Worm (Caenorhabditis elegans) whole organism, L1 larva: ENCODE measurements around the gene Y39A1A.18.
A peak's percentile ranks its signal among the peaks of the same experiment; 100 is the strongest.

Source experiments
- C16A3.4 ChIP-seq: fragments of 150-350 bp; optimal IDR thresholded peaks from 2 replicates; lab custom pipeline; 2014; ENCODE audit warnings: missing biosample characterization, missing genetic modification characterization
- C34B4.2 ChIP-seq: sonication (generic microtip); optimal IDR thresholded peaks from 2 replicates; lab custom pipeline; 2017; ENCODE audit warnings: mild to moderate bottlenecking, missing genetic modification characterization, missing compliant biosample characterization
- Y116A8C.19 ChIP-seq: sonication (generic microtip); optimal IDR thresholded peaks from 2 replicates; lab custom pipeline; 2016; ENCODE audit warnings: missing compliant biosample characterization, missing genetic modification characterization, borderline replicate concordance
- aha-1 ChIP-seq: fragments of 150-350 bp; optimal IDR thresholded peaks from 2 replicates; lab custom pipeline; 2014; ENCODE audit warnings: missing biosample characterization, missing genetic modification characterization
- alr-1 ChIP-seq: fragments of 200-800 bp; sonication (Bioruptor generic); optimal IDR thresholded peaks from 2 replicates; lab custom pipeline; 2018; ENCODE audit warnings: borderline replicate concordance, mild to moderate bottlenecking, missing genetic modification characterization, missing compliant biosample characterization
- blmp-1 ChIP-seq: fragments of 150-350 bp; optimal IDR thresholded peaks from 2 replicates; lab custom pipeline; 2014; ENCODE audit warnings: missing biosample characterization, missing genetic modification characterization
- ceh-63 ChIP-seq: fragments of 200-800 bp; sonication (Bioruptor generic); optimal IDR thresholded peaks from 2 replicates; lab custom pipeline; 2018; ENCODE audit warnings: mild to moderate bottlenecking, missing genetic modification characterization, missing compliant biosample characterization
- ceh-8 ChIP-seq: fragments of 200-800 bp; sonication (Bioruptor generic); optimal IDR thresholded peaks from 2 replicates; lab custom pipeline; 2018; ENCODE audit warnings: mild to moderate bottlenecking, missing genetic modification characterization, moderate library complexity, missing compliant biosample characterization
- ceh-82 ChIP-seq, 3 experiments: fragments of 150-350 bp in 1 of 3; sonication (generic microtip) in 2 of 3; optimal IDR thresholded peaks; 2 replicates each; lab custom pipeline; 2014 to 2017; ENCODE audit warnings: missing biosample characterization in 3 of 3, missing genetic modification characterization in 3 of 3
- ceh-88 ChIP-seq: fragments of 200-800 bp; sonication (Bioruptor generic); IDR thresholded peaks from 2 replicates; pipeline ENCODE4 v1.3.6; 2022; ENCODE audit warnings: missing genetic modification characterization, missing compliant biosample characterization
- ceh-90 ChIP-seq: sonication (generic microtip); optimal IDR thresholded peaks from 2 replicates; lab custom pipeline; 2016; ENCODE audit warnings: missing genetic modification characterization, missing compliant biosample characterization
- dpl-1 ChIP-seq, 3 experiments: fragments of 150-350 bp in 2 of 3; sonication (generic microtip) in 1 of 3; optimal IDR thresholded peaks; 2 replicates each; lab custom pipeline; 2014 to 2017; ENCODE audit warnings: missing biosample characterization in 3 of 3, missing genetic modification characterization in 3 of 3, missing genetic modification reagents in 3 of 3
- dsc-1 ChIP-seq: sonication (generic microtip); optimal IDR thresholded peaks from 2 replicates; lab custom pipeline; 2016; ENCODE audit warnings: mild to moderate bottlenecking, missing genetic modification characterization, missing compliant biosample characterization
- efl-1 ChIP-seq, 4 experiments: fragments of 150-350 bp; optimal IDR thresholded peaks in 3 of 4; peaks in 1 of 4; 1 replicate in 1 of 4; 2 replicates in 3 of 4; lab custom pipeline; 2014; ENCODE audit warnings: missing biosample characterization in 2 of 4, missing genetic modification characterization in 2 of 4, missing genetic modification reagents in 2 of 4
- elt-2 ChIP-seq: sonication (generic microtip); optimal IDR thresholded peaks from 2 replicates; lab custom pipeline; 2016; ENCODE audit warnings: missing genetic modification characterization, mild to moderate bottlenecking, inconsistent platforms, missing compliant biosample characterization, missing genetic modification reagents
- elt-3 ChIP-seq, 6 experiments: fragments of 150-350 bp in 1 of 6; sonication (generic microtip); optimal IDR thresholded peaks; 2 replicates each; lab custom pipeline; 2017 to 2018; ENCODE audit warnings: missing biosample characterization in 6 of 6, missing genetic modification characterization in 6 of 6, inconsistent platforms in 1 of 6
- fkh-8 ChIP-seq: sonication (generic microtip); optimal IDR thresholded peaks from 2 replicates; lab custom pipeline; 2016; ENCODE audit warnings: mild to moderate bottlenecking, missing genetic modification characterization, missing compliant biosample characterization
- fos-1 ChIP-seq: fragments of 150-350 bp; optimal IDR thresholded peaks from 2 replicates; lab custom pipeline; 2014; ENCODE audit warnings: missing biosample characterization, missing genetic modification characterization
- hlh-17 ChIP-seq: fragments of 200-800 bp; sonication (Bioruptor generic); optimal IDR thresholded peaks from 2 replicates; lab custom pipeline; 2018; ENCODE audit warnings: missing genetic modification characterization, mild to moderate bottlenecking, missing compliant biosample characterization, moderate library complexity, borderline replicate concordance
- hlh-4 ChIP-seq: sonication (generic microtip); optimal IDR thresholded peaks from 2 replicates; lab custom pipeline; 2016; ENCODE audit warnings: mild to moderate bottlenecking, missing genetic modification characterization, missing compliant biosample characterization
- irx-1 ChIP-seq: sonication (generic microtip); optimal IDR thresholded peaks from 2 replicates; lab custom pipeline; 2016; ENCODE audit warnings: missing genetic modification characterization, missing compliant biosample characterization
- lin-13 ChIP-seq: fragments of 150-350 bp; optimal IDR thresholded peaks from 2 replicates; lab custom pipeline; 2014; ENCODE audit warnings: missing biosample characterization, missing genetic modification reagents, missing genetic modification characterization
- lin-14 ChIP-seq: fragments of 200-800 bp; sonication (Bioruptor generic); optimal IDR thresholded peaks from 2 replicates; lab custom pipeline; 2018; ENCODE audit warnings: mild to moderate bottlenecking, missing genetic modification characterization, moderate library complexity, missing compliant biosample characterization
- lin-15B ChIP-seq: fragments of 150-350 bp; sonication (generic microtip); optimal IDR thresholded peaks from 3 replicates; lab custom pipeline; 2014; ENCODE audit warnings: missing biosample characterization, missing genetic modification characterization
- lin-35 ChIP-seq, 2 experiments: fragments of 150-350 bp; optimal IDR thresholded peaks; 2 replicates each; lab custom pipeline; 2014; ENCODE audit warnings: missing biosample characterization in 2 of 2, missing genetic modification characterization in 2 of 2, missing genetic modification reagents in 2 of 2
- lir-3 ChIP-seq: sonication (generic microtip); optimal IDR thresholded peaks from 2 replicates; lab custom pipeline; 2016; ENCODE audit warnings: mild to moderate bottlenecking, missing genetic modification characterization, moderate library complexity, missing compliant biosample characterization; ENCODE audit not compliant: poor library complexity
- mab-9 ChIP-seq: fragments of 200-800 bp; sonication (Bioruptor generic); IDR thresholded peaks from 2 replicates; pipeline ENCODE4 v1.3.6; 2022; ENCODE audit warnings: missing genetic modification reagents, missing genetic modification characterization, missing compliant biosample characterization
- mdl-1 ChIP-seq, 2 experiments: fragments of 150-350 bp; optimal IDR thresholded peaks; 2 replicates each; lab custom pipeline; 2014 to 2017; ENCODE audit warnings: missing biosample characterization in 2 of 2, missing genetic modification characterization in 2 of 2, inconsistent platforms in 1 of 2
- mep-1 ChIP-seq: fragments of 150-350 bp; optimal IDR thresholded peaks from 2 replicates; lab custom pipeline; 2014; ENCODE audit warnings: missing biosample characterization, missing genetic modification characterization
- nhr-11 ChIP-seq: fragments of 150-350 bp; optimal IDR thresholded peaks from 2 replicates; lab custom pipeline; 2014; ENCODE audit warnings: missing biosample characterization, missing genetic modification characterization
- nhr-12 ChIP-seq: sonication (generic microtip); optimal IDR thresholded peaks from 2 replicates; lab custom pipeline; 2017; ENCODE audit warnings: missing biosample characterization, missing genetic modification characterization
- nhr-19 ChIP-seq: fragments of 200-800 bp; sonication (Bioruptor generic); conservative IDR thresholded peaks from 2 replicates; pipeline ENCODE4 v1.3.6; 2022; ENCODE audit warnings: missing genetic modification characterization, missing compliant biosample characterization
- nhr-237 ChIP-seq: fragments of 150-350 bp; optimal IDR thresholded peaks from 2 replicates; lab custom pipeline; 2014; ENCODE audit warnings: missing biosample characterization, missing genetic modification characterization
- nhr-28 ChIP-seq: fragments of 150-350 bp; optimal IDR thresholded peaks from 2 replicates; lab custom pipeline; 2014; ENCODE audit warnings: missing biosample characterization, missing genetic modification characterization
- nhr-47 ChIP-seq: sonication (generic microtip); optimal IDR thresholded peaks from 2 replicates; lab custom pipeline; 2016; ENCODE audit warnings: mild to moderate bottlenecking, missing genetic modification characterization, moderate library complexity, missing compliant biosample characterization
- nhr-76 ChIP-seq: sonication (generic microtip); optimal IDR thresholded peaks from 2 replicates; lab custom pipeline; 2017; ENCODE audit warnings: missing biosample characterization, missing genetic modification characterization
- nhr-77 ChIP-seq: fragments of 150-350 bp; optimal IDR thresholded peaks from 2 replicates; lab custom pipeline; 2014; ENCODE audit warnings: missing biosample characterization, missing genetic modification characterization
- nhr-85 ChIP-seq: sonication (generic microtip); peaks from one replicate; lab custom pipeline; 2016; ENCODE audit warnings: missing genetic modification characterization, inconsistent platforms, missing compliant biosample characterization
- nhr-90 ChIP-seq: sonication (generic microtip); optimal IDR thresholded peaks from 2 replicates; lab custom pipeline; 2016; ENCODE audit warnings: mild to moderate bottlenecking, missing genetic modification characterization, missing compliant biosample characterization; ENCODE audit not compliant: poor library complexity
- pax-3 ChIP-seq: fragments of 200-800 bp; sonication (Bioruptor generic); optimal IDR thresholded peaks from 2 replicates; lab custom pipeline; 2018; ENCODE audit warnings: mild to moderate bottlenecking, missing genetic modification characterization, moderate library complexity, missing compliant biosample characterization
- pqm-1 ChIP-seq: sonication (generic microtip); optimal IDR thresholded peaks from 3 replicates; lab custom pipeline; 2017; ENCODE audit warnings: missing biosample characterization, missing genetic modification characterization
- rnt-1 ChIP-seq: sonication (generic microtip); optimal IDR thresholded peaks from 2 replicates; lab custom pipeline; 2016; ENCODE audit warnings: mild to moderate bottlenecking, missing genetic modification characterization, moderate library complexity, missing compliant biosample characterization
- snpc-4 ChIP-seq: fragments of 150-350 bp; optimal IDR thresholded peaks from 2 replicates; lab custom pipeline; 2014; ENCODE audit warnings: missing biosample characterization, missing genetic modification characterization
- snu-23 ChIP-seq: sonication (generic microtip); optimal IDR thresholded peaks from 2 replicates; lab custom pipeline; 2016; ENCODE audit warnings: missing genetic modification characterization, missing compliant biosample characterization
- sox-4 ChIP-seq: sonication (generic microtip); optimal IDR thresholded peaks from 2 replicates; lab custom pipeline; 2016; ENCODE audit warnings: missing genetic modification characterization, missing compliant biosample characterization
- swsn-7 ChIP-seq: sonication (generic microtip); optimal IDR thresholded peaks from 2 replicates; lab custom pipeline; 2016; ENCODE audit warnings: missing genetic modification characterization, missing compliant biosample characterization
- unc-130 ChIP-seq: fragments of 150-350 bp; optimal IDR thresholded peaks from 2 replicates; lab custom pipeline; 2017; ENCODE audit warnings: missing biosample characterization, missing genetic modification characterization, inconsistent platforms
- unc-62 ChIP-seq: fragments of 150-350 bp; optimal IDR thresholded peaks from 2 replicates; lab custom pipeline; 2014; ENCODE audit warnings: missing biosample characterization, missing genetic modification reagents, missing genetic modification characterization
- unc-86 ChIP-seq: sonication (generic microtip); optimal IDR thresholded peaks from 2 replicates; lab custom pipeline; 2016; ENCODE audit warnings: missing genetic modification characterization, missing compliant biosample characterization
- unc-98 ChIP-seq: fragments of 200-800 bp; sonication (Bioruptor generic); IDR thresholded peaks from 2 replicates; pipeline ENCODE4 v1.3.6; 2022; ENCODE audit warnings: missing genetic modification characterization, missing compliant biosample characterization
- xbp-1 ChIP-seq: sonication (generic microtip); optimal IDR thresholded peaks from 2 replicates; lab custom pipeline; 2016; ENCODE audit warnings: missing genetic modification characterization, missing compliant biosample characterization
- ztf-4 ChIP-seq: fragments of 150-350 bp; optimal IDR thresholded peaks from 2 replicates; lab custom pipeline; 2014; ENCODE audit warnings: missing biosample characterization, missing genetic modification characterization

Gene Y39A1A.18

DNA sequence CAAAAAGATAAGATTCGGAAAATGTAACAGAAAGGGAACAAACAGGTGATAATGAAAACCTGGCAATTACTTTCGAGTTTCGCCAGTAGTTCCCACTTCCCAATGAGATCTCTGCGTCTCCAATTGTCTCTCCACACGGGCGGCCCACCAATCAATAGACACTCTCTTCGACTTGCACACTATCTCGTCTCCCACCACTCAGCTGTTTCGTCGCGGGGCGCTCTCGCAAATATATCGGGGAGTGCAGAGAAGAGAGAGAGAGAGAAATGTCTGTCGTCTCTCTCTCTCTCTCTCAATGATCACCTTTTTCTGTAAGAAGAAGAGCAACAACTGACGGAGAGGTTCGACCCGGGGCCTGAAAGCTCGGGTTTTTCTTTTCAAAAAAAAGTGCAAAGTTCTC is 25.9 kb upstream of the Y39A1A.18 start (continued):
- TF ChIP-seq blmp-1, result peak; percentile 60
- peak; percentile 81 for TF ChIP-seq unc-86 (tag; lab: Kevin White, UChicago)
- TF ChIP-seq nhr-19, result peak; percentile 93
- TF ChIP-seq pax-3 (tag; lab: Kevin White, UChicago), result peak; percentile 75
- peak; percentile 50 for TF ChIP-seq nhr-76
- TF ChIP-seq lir-3, result peak; percentile 59
- peak; percentile 81 for TF ChIP-seq mep-1
- TF ChIP-seq hlh-17, result no peak
- no peak; the same call in 1 of the 2 replicates for TF ChIP-seq ceh-88 (GFP tag; lab: Robert Waterston, UW)
- TF ChIP-seq nhr-11 (tag; lab: Kevin White, UChicago), result peak; percentile 78
- peak; percentile 67 for TF ChIP-seq mab-9 (GFP tag; lab: Robert Waterston, UW)
- no peak for TF ChIP-seq unc-62
- TF ChIP-seq ceh-82 (tag; optimal IDR thresholded peaks at IDR 0.05; lab: Kevin White, UChicago), result peak; percentile 79 to 89 (median 83)
- TF ChIP-seq xbp-1, result peak; percentile 73
- TF ChIP-seq ceh-8, result peak; percentile 5
- peak; percentile 76 for TF ChIP-seq fos-1 (tag; lab: Kevin White, UChicago)
- peak in 1 of 2 experiments; percentile 84 for TF ChIP-seq mdl-1 (tag; optimal IDR thresholded peaks at IDR 0.05; lab: Kevin White, UChicago)
- TF ChIP-seq dsc-1 (tag; lab: Kevin White, UChicago), result peak; percentile 84
- TF ChIP-seq alr-1, result no peak
- peak; percentile 93 for TF ChIP-seq rnt-1 (tag; lab: Kevin White, UChicago)
- peak; percentile 79 for TF ChIP-seq elt-2 (tag; lab: Kevin White, UChicago)
- TF ChIP-seq nhr-90 (tag; lab: Kevin White, UChicago), result peak; percentile 81
- peak; percentile 88 for TF ChIP-seq fkh-8 (tag; lab: Kevin White, UChicago)
- TF ChIP-seq lin-14 (GFP tag; lab: Kevin White, UChicago), result peak; percentile 98
- TF ChIP-seq Y116A8C.19 (tag; lab: Kevin White, UChicago), result no peak
- no peak for TF ChIP-seq hlh-4 (tag; lab: Kevin White, UChicago)
- peak; percentile 57 for TF ChIP-seq nhr-77
- peak; percentile 55 for TF ChIP-seq nhr-237 (tag; lab: Kevin White, UChicago)
- peak; percentile 60 for TF ChIP-seq snpc-4
- TF ChIP-seq nhr-85 (tag; lab: Kevin White, UChicago), result peak; percentile 96
- TF ChIP-seq aha-1, result peak; percentile 21
- TF ChIP-seq unc-98, result peak; percentile 62; the same call in 1 of the 2 replicates
- peak; percentile 38 for TF ChIP-seq lin-15B (tag; lab: Kevin White, UChicago)
- peak; percentile 54 for TF ChIP-seq irx-1 (tag; lab: Kevin White, UChicago)
- no peak for TF ChIP-seq ceh-63
- peak; percentile 82 for TF ChIP-seq ztf-4
- peak; percentile 61 to 63 (median 61) for TF ChIP-seq dpl-1 (GFP tag; optimal IDR thresholded peaks at IDR 0.05; lab: Kevin White, UChicago)
- peak; percentile 95 for TF ChIP-seq snu-23 (GFP tag; lab: Kevin White, UChicago)
- no peak for TF ChIP-seq nhr-12 (tag; lab: Kevin White, UChicago)
- TF ChIP-seq C34B4.2, result peak; percentile 92
- peak; percentile 74 for TF ChIP-seq lin-13
- peak; percentile 64 for TF ChIP-seq unc-130
- TF ChIP-seq, all 84 proteins: peak for 60

ce11 chrIII:10719057-10719456 is 24.8 kb upstream of the Y39A1A.18 start:
- no peak for TF ChIP-seq ceh-63
- TF ChIP-seq nhr-28 (tag; lab: Kevin White, UChicago), result no peak
- TF ChIP-seq nhr-47 (tag; lab: Kevin White, UChicago), result no peak
- peak in 1 of 2 experiments; percentile 50 for TF ChIP-seq mdl-1 (tag; optimal IDR thresholded peaks at IDR 0.05; lab: Kevin White, UChicago)
- TF ChIP-seq elt-2 (tag; lab: Kevin White, UChicago), result peak; percentile 44
- TF ChIP-seq nhr-19, result peak; percentile 42; the same call in 1 of the 2 replicates
- TF ChIP-seq sox-4, result no peak
- TF ChIP-seq mep-1, result peak; percentile 35
- no peak for TF ChIP-seq unc-86 (tag; lab: Kevin White, UChicago)
- no peak for TF ChIP-seq efl-1 (optimal IDR thresholded peaks at IDR 0.05; lab: Kevin White, UChicago)
- peak in 1 of 2 experiments; percentile 78 for TF ChIP-seq efl-1 (GFP tag; optimal IDR thresholded peaks at IDR 0.05 in 1 of 2; lab: Kevin White, UChicago)
- no peak for TF ChIP-seq pqm-1 (tag; lab: Kevin White, UChicago)
- peak; percentile 17 for TF ChIP-seq C16A3.4 (tag; lab: Kevin White, UChicago)
- peak; percentile 30 for TF ChIP-seq lin-14 (GFP tag; lab: Kevin White, UChicago)
- no peak for TF ChIP-seq nhr-237 (tag; lab: Kevin White, UChicago)
- peak; percentile 32 for TF ChIP-seq snu-23 (GFP tag; lab: Kevin White, UChicago)
- no peak for TF ChIP-seq rnt-1 (tag; lab: Kevin White, UChicago)
- peak; percentile 7 for TF ChIP-seq swsn-7
- peak; percentile 17 for TF ChIP-seq ceh-90 (tag; lab: Kevin White, UChicago)
- TF ChIP-seq lin-35 (GFP tag; optimal IDR thresholded peaks at IDR 0.05; lab: Kevin White, UChicago), result peak in 1 of 2 experiments; percentile 65
- peak in 3 of 6 experiments; percentile 60 to 90 (median 80) for TF ChIP-seq elt-3 (tag; optimal IDR thresholded peaks at IDR 0.05; lab: Kevin White, UChicago)
- peak; percentile 56 for TF ChIP-seq nhr-85 (tag; lab: Kevin White, UChicago)
